Fruit fly (Drosophila melanogaster): ENCODE data around the gene geko.

The geko gene

dm6 chr3L:18148418-18148973, 9.3 kb downstream of the geko start, which contains the start of gene CG7330 (continued):
- TF ChIP-seq CG7368 (GFP tag; optimal IDR thresholded peaks at IDR 0.05) (peak; percentile 91), CG16779 (tag; optimal IDR thresholded peaks at IDR 0.05) (peak; percentile 90), Blimp-1 (GFP tag; optimal IDR thresholded peaks at IDR 0.05) (peak; percentile 79), Gug (GFP tag; IDR thresholded peaks at IDR 0.05) (peak; percentile 87), CG8632 (GFP tag; optimal IDR thresholded peaks at IDR 0.05) (peak; percentile 96), Hr4 (GFP tag; optimal IDR thresholded peaks at IDR 0.05) (peak; percentile 93), CG6854 (GFP tag; optimal IDR thresholded peaks at IDR 0.05) (peak; percentile 86), CG8119 (GFP tag; IDR thresholded peaks at IDR 0.05) (peak; percentile 98), fd59A (GFP tag; optimal IDR thresholded peaks at IDR 0.05) (peak; percentile 70), Eip78C (GFP tag) (peak; percentile 99), cyc (GFP tag; optimal IDR thresholded peaks at IDR 0.05) (peak; percentile 86), CG9139 (GFP tag; optimal IDR thresholded peaks at IDR 0.05) (peak; percentile 63), CG6276 (GFP tag; optimal IDR thresholded peaks at IDR 0.05) (peak; percentile 97), Hr38 (GFP tag; optimal IDR thresholded peaks at IDR 0.05) (peak; percentile 67), CG34406 (GFP tag; optimal IDR thresholded peaks at IDR 0.05) (peak; percentile 98), eg (GFP tag; IDR thresholded peaks at IDR 0.05) (peak; percentile 92), pdm3 (GFP tag; optimal IDR thresholded peaks at IDR 0.05) (peak; percentile 92), Sox102F (GFP tag; optimal IDR thresholded peaks at IDR 0.05) (peak; percentile 87), acj6 (GFP tag; optimal IDR thresholded peaks at IDR 0.05) (peak; percentile 96), CG6163 (GFP tag; IDR thresholded peaks at IDR 0.05) (peak; percentile 86), CG15336 (GFP tag; IDR thresholded peaks at IDR 0.05) (peak; percentile 97), CG3919 (GFP tag; optimal IDR thresholded peaks at IDR 0.05) (peak; percentile 95), Lpt (GFP tag; optimal IDR thresholded peaks at IDR 0.05) (peak; percentile 94), CG6808 (GFP tag; optimal IDR thresholded peaks at IDR 0.05) (peak; percentile 83), CG1621 (tag; optimal IDR thresholded peaks at IDR 0.05) (peak; percentile 61), lz (GFP tag; optimal IDR thresholded peaks at IDR 0.05) (peak; percentile 81)

- no peak for TF ChIP-seq Sox14 (GFP tag; optimal IDR thresholded peaks at IDR 0.05)
- no peak for TF ChIP-seq CG32006 (GFP tag; optimal IDR thresholded peaks at IDR 0.05)
- no peak for TF ChIP-seq Ets96B (tag; optimal IDR thresholded peaks at IDR 0.05)
- TF ChIP-seq CG8632 (GFP tag; optimal IDR thresholded peaks at IDR 0.05) = no peak
- no peak for TF ChIP-seq salr (GFP tag; optimal IDR thresholded peaks at IDR 0.05)
- no peak for TF ChIP-seq CG6854 (GFP tag; optimal IDR thresholded peaks at IDR 0.05)
- TF ChIP-seq CG6792 (GFP tag; optimal IDR thresholded peaks at IDR 0.05) = no peak
- no peak for TF ChIP-seq OdsH (GFP tag; optimal IDR thresholded peaks at IDR 0.05)
- TF ChIP-seq CG6808 (GFP tag; optimal IDR thresholded peaks at IDR 0.05) = no peak
- TF ChIP-seq Eip78C (GFP tag) = no peak
- TF ChIP-seq Hr4 (GFP tag; optimal IDR thresholded peaks at IDR 0.05) = no peak
These were observed 14.9 kb downstream of the geko start for dm6 chr3L:18154140-18154539.

- TF ChIP-seq achi (GFP tag; optimal IDR thresholded peaks at IDR 0.05) (no peak), OdsH (GFP tag; optimal IDR thresholded peaks at IDR 0.05) (no peak), Sox14 (GFP tag; optimal IDR thresholded peaks at IDR 0.05) (no peak)
These were observed 22.0 kb downstream of the geko start for dm6 chr3L:18161175-18161574.

- no peak for TF ChIP-seq CG4318 (GFP tag; optimal IDR thresholded peaks at IDR 0.05)
- no peak for TF ChIP-seq dac (GFP tag; optimal IDR thresholded peaks at IDR 0.05)
- TF ChIP-seq CG31627 (GFP tag; optimal IDR thresholded peaks at IDR 0.05) = no peak
- no peak for TF ChIP-seq Ets96B (tag; optimal IDR thresholded peaks at IDR 0.05)
- no peak for TF ChIP-seq lz (GFP tag; optimal IDR thresholded peaks at IDR 0.05)
- TF ChIP-seq CG10669 (GFP tag; optimal IDR thresholded peaks at IDR 0.05) = no peak
- TF ChIP-seq CG32006 (GFP tag; optimal IDR thresholded peaks at IDR 0.05) = no peak
- TF ChIP-seq fkh (GFP tag; optimal IDR thresholded peaks at IDR 0.05) = no peak
- no peak for TF ChIP-seq Met (GFP tag; optimal IDR thresholded peaks at IDR 0.05)
- TF ChIP-seq achi (GFP tag; optimal IDR thresholded peaks at IDR 0.05) = no peak
- TF ChIP-seq Gug (GFP tag; IDR thresholded peaks at IDR 0.05) = no peak
- no peak for TF ChIP-seq CG3032 (tag; optimal IDR thresholded peaks at IDR 0.05)
- TF ChIP-seq acj6 (GFP tag; optimal IDR thresholded peaks at IDR 0.05) = no peak
- no peak for TF ChIP-seq Hr39 (GFP tag; optimal IDR thresholded peaks at IDR 0.05)
- no peak for TF ChIP-seq eg (GFP tag; IDR thresholded peaks at IDR 0.05)
- no peak for TF ChIP-seq CG8632 (GFP tag; optimal IDR thresholded peaks at IDR 0.05)
- 0 out of 3 replicates have a peak, but pooled peaks have one; percentile 16 for TF ChIP-seq CG8119 (GFP tag; IDR thresholded peaks at IDR 0.05)
- no peak for TF ChIP-seq CG6808 (GFP tag; optimal IDR thresholded peaks at IDR 0.05)
- no peak for TF ChIP-seq vri (GFP tag; optimal IDR thresholded peaks at IDR 0.05)
- TF ChIP-seq topi (GFP tag; optimal IDR thresholded peaks at IDR 0.05) = no peak
- TF ChIP-seq Hr4 (GFP tag; optimal IDR thresholded peaks at IDR 0.05) = no peak
- TF ChIP-seq net (GFP tag; optimal IDR thresholded peaks at IDR 0.05) = no peak
- TF ChIP-seq OdsH (GFP tag; optimal IDR thresholded peaks at IDR 0.05) = no peak
- TF ChIP-seq Sox14 (GFP tag; optimal IDR thresholded peaks at IDR 0.05) = no peak
These were observed 23.0 kb downstream of the geko start, which contains the start of gene CG13699 for dm6 chr3L:18162174-18162690. CG13699 (minus strand) TSS chr3L:18162522.

Measured in whole organism, prepupa.